Worm (Caenorhabditis elegans) whole organism, mixed stage, embryonic: Measurements from ENCODE around the gene Y41D4B.6.

Source experiments
- M03D4.4 ChIP-seq: sonication (generic microtip); optimal IDR thresholded peaks from 2 replicates; lab custom pipeline; 2017; ENCODE audit warnings: mild to moderate bottlenecking, missing genetic modification characterization, missing compliant biosample characterization
- drap-1 ChIP-seq: fragments of 200-800 bp; sonication (Bioruptor generic); optimal IDR thresholded peaks from 3 replicates; lab custom pipeline; 2018; ENCODE audit warnings: mild to moderate bottlenecking, missing genetic modification characterization, missing compliant biosample characterization
- elt-3 ChIP-seq: fragments of 150-350 bp; optimal IDR thresholded peaks from 2 replicates; lab custom pipeline; 2014; ENCODE audit warnings: missing biosample characterization, missing genetic modification characterization
- hlh-1 ChIP-seq: fragments of 150-350 bp; optimal IDR thresholded peaks from 2 replicates; lab custom pipeline; 2014; ENCODE audit warnings: missing biosample characterization, missing genetic modification reagents, missing genetic modification characterization
- lin-13 ChIP-seq: fragments of 150-350 bp; optimal IDR thresholded peaks from 2 replicates; lab custom pipeline; 2014; ENCODE audit warnings: missing biosample characterization, missing genetic modification characterization
- mab-5 ChIP-seq: fragments of 150-350 bp; optimal IDR thresholded peaks from 2 replicates; lab custom pipeline; 2014; ENCODE audit warnings: missing biosample characterization, missing genetic modification characterization
- mep-1 ChIP-seq: fragments of 150-350 bp; optimal IDR thresholded peaks from 2 replicates; lab custom pipeline; 2017; ENCODE audit warnings: missing biosample characterization, missing genetic modification reagents, missing genetic modification characterization, inconsistent platforms
- unc-39 ChIP-seq: fragments of 150-350 bp; optimal IDR thresholded peaks from 2 replicates; lab custom pipeline; 2014; ENCODE audit warnings: missing biosample characterization, missing genetic modification characterization
- unc-62 ChIP-seq: fragments of 150-350 bp; optimal IDR thresholded peaks from 2 replicates; lab custom pipeline; 2014; ENCODE audit warnings: missing biosample characterization, missing genetic modification reagents, missing genetic modification characterization
- ztf-11 ChIP-seq: fragments of 150-350 bp; optimal IDR thresholded peaks from 2 replicates; lab custom pipeline; 2014; ENCODE audit warnings: missing biosample characterization, missing genetic modification characterization

ce11 chrIV:1649794-1650193, 16.2 kb downstream of the Y41D4B.6 start:
- TF ChIP-seq unc-39 (no peak), ztf-11 (tag; lab: Kevin White, UChicago) (no peak), M03D4.4 (no peak), unc-62 (GFP tag; lab: Kevin White, UChicago) (no peak), mab-5 (tag; lab: Kevin White, UChicago) (no peak), elt-3 (tag; lab: Kevin White, UChicago) (no peak), hlh-1 (no peak), mep-1 (no peak), lin-13 (tag; lab: Kevin White, UChicago) (no peak), drap-1 (GFP tag; lab: Kevin White, UChicago) (no peak)
